Worm (Caenorhabditis elegans): ENCODE results near the gene hpo-34.

hpo-34 gene

DNA sequence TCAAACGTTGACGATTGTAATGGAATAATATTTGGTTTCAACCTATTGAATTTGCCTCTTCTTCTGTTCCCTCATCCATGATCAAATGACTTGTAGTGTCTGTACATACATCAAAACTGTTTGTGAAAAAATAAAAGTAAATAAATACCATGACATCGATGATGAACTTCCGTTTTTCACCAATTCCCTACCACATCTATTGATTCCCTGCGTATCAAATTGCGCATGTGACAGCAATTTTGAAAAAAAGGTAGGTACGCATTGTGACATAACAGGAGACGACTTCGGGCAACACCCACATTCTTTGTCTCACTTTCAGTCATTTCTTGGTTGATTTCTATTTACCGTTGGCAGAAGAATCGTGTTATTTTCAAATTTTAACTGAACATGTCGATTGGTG is 17.5 kb upstream of the hpo-34 start, which contains the start of gene C35C5.9:
Gene C35C5.9 (plus strand): TSS at position 161 of the 400 bp plus-strand sequence.
- no peak; the same call in 1 of the 2 replicates for TF ChIP-seq nhr-19 (GFP tag; conservative IDR thresholded peaks at IDR 0.05)
- TF ChIP-seq elt-3 (tag; optimal IDR thresholded peaks at IDR 0.05), result peak in 2 of 6 experiments; percentile 51 to 56
- TF ChIP-seq tbx-2 (tag; optimal IDR thresholded peaks at IDR 0.05), result peak; percentile 39
- TF ChIP-seq fkh-10 (GFP tag; optimal IDR thresholded peaks at IDR 0.05), result no peak
- TF ChIP-seq hlh-17 (GFP tag; optimal IDR thresholded peaks at IDR 0.05; ENCODE audit: borderline replicate concordance), result no peak
- peak; percentile 63 for TF ChIP-seq nhr-90 (tag; optimal IDR thresholded peaks at IDR 0.05; ENCODE audit: poor library complexity)
- no peak for TF ChIP-seq fkh-4 (tag; optimal IDR thresholded peaks at IDR 0.05; ENCODE audit: borderline replicate concordance)
- TF ChIP-seq snu-23 (GFP tag; optimal IDR thresholded peaks at IDR 0.05), result peak; percentile 67
- TF ChIP-seq mdl-1 (tag; optimal IDR thresholded peaks at IDR 0.05), result peak in 1 of 2 experiments; percentile 37
- no peak for TF ChIP-seq egl-13 (tag; optimal IDR thresholded peaks at IDR 0.05)
- no peak for TF ChIP-seq efl-1 (optimal IDR thresholded peaks at IDR 0.05)
- peak in 1 of 2 experiments; percentile 89 for TF ChIP-seq efl-1 (GFP tag; optimal IDR thresholded peaks at IDR 0.05 in 1 of 2)
- TF ChIP-seq blmp-1 (tag; optimal IDR thresholded peaks at IDR 0.05), result peak; percentile 66
- no peak for TF ChIP-seq unc-130 (tag; optimal IDR thresholded peaks at IDR 0.05)
- peak; percentile 89 for TF ChIP-seq nhr-85 (tag)
- TF ChIP-seq nhr-71 (tag; optimal IDR thresholded peaks at IDR 0.05), result peak; percentile 49
- no peak for TF ChIP-seq Y116A8C.19 (tag; optimal IDR thresholded peaks at IDR 0.05; ENCODE audit: borderline replicate concordance)
- TF ChIP-seq snpc-4 (tag; optimal IDR thresholded peaks at IDR 0.05), result no peak
- peak in 1 of 2 experiments; percentile 65 for TF ChIP-seq lin-35 (GFP tag; optimal IDR thresholded peaks at IDR 0.05)
- TF ChIP-seq dpl-1 (GFP tag; optimal IDR thresholded peaks at IDR 0.05), result peak in 1 of 3 experiments; percentile 10
- TF ChIP-seq nhr-20 (tag; optimal IDR thresholded peaks at IDR 0.05), result peak; percentile 81
- no peak for TF ChIP-seq lsy-2 (tag; optimal IDR thresholded peaks at IDR 0.05)
- TF ChIP-seq unc-86 (tag; optimal IDR thresholded peaks at IDR 0.05), result no peak
- no peak for TF ChIP-seq nhr-77 (tag; optimal IDR thresholded peaks at IDR 0.05)

DNA sequence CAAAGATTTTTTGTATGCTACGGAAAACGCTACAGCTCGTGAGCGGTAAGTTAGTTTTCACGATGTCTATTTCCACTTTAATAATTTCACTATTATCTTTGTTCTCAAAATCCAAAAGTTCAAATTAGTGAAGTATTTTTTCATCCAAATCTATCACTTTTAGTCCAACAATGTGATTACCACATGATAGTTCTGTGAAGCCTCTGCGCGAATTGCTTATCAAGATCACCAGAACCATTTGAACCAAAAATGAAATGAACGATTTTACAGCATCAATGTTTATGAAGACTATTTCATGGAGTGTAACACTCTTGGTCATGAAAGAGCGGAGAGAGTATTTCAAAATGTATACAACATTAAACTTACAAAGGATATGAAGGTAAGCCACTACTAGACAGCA is 15.6 kb upstream of the hpo-34 start:
- TF ChIP-seq elt-3 (tag; optimal IDR thresholded peaks at IDR 0.05) (peak in 2 of 6 experiments; percentile 11 to 73), isw-1 (GFP tag; IDR thresholded peaks at IDR 0.05) (no peak), nhr-85 (tag) (peak; percentile 13), lin-13 (GFP tag; optimal IDR thresholded peaks at IDR 0.05) (no peak), swsn-7 (tag; optimal IDR thresholded peaks at IDR 0.05) (no peak), C16A3.4 (tag; optimal IDR thresholded peaks at IDR 0.05) (no peak), efl-1 (optimal IDR thresholded peaks at IDR 0.05) (no peak), efl-1 (GFP tag; optimal IDR thresholded peaks at IDR 0.05 in 1 of 2) (peak in 1 of 2 experiments; percentile 18), hpl-2 (GFP tag; optimal IDR thresholded peaks at IDR 0.05) (no peak), nhr-76 (tag; optimal IDR thresholded peaks at IDR 0.05) (no peak), elt-2 (tag; optimal IDR thresholded peaks at IDR 0.05) (no peak), Y116A8C.19 (tag; optimal IDR thresholded peaks at IDR 0.05; ENCODE audit: borderline replicate concordance) (no peak), mef-2 (tag; optimal IDR thresholded peaks at IDR 0.05) (no peak), unc-62 (GFP tag; optimal IDR thresholded peaks at IDR 0.05) (no peak), C04F5.9 (tag; optimal IDR thresholded peaks at IDR 0.05) (no peak), nhr-20 (tag; optimal IDR thresholded peaks at IDR 0.05) (peak; percentile 52), ceh-8 (GFP tag; optimal IDR thresholded peaks at IDR 0.05) (no peak), hlh-4 (tag; optimal IDR thresholded peaks at IDR 0.05) (no peak), blmp-1 (tag; optimal IDR thresholded peaks at IDR 0.05) (peak; percentile 62), nhr-19 (GFP tag; conservative IDR thresholded peaks at IDR 0.05) (0 out of 2 replicates have a peak, but pooled peaks have one; percentile 35)

DNA sequence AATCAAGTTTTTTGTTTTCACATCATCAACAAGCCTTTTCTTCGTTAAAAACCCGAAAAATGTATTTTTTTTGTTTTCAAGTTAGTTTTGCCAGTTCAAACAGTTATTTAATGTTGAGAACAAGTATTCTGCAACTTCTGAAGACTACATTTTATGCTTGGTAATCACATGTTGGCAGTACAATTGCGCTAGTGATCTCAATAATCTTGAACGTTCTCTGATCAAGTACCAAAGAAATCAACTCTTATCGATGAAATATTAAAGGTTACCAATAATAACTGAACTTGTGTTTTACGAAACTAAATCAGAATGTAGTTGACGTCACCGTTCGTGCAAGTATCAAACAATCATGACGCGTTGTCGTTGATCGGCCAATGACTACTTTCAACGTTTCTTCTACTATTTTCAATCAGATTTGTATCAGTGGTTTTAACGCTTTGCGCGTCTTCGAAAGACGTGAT is 14.7 kb upstream of the hpo-34 start, which contains the start of gene C35C5.8:
Gene C35C5.8 (plus strand): TSS at position 51 of the 461 bp plus-strand sequence.
- TF ChIP-seq nhr-12 (tag; optimal IDR thresholded peaks at IDR 0.05) (no peak), elt-2 (tag; optimal IDR thresholded peaks at IDR 0.05) (no peak), ceh-88 (GFP tag; IDR thresholded peaks at IDR 0.05) (no peak), blmp-1 (tag; optimal IDR thresholded peaks at IDR 0.05) (peak; percentile 26), unc-98 (GFP tag; IDR thresholded peaks at IDR 0.05) (no peak), nhr-84 (tag; optimal IDR thresholded peaks at IDR 0.05) (no peak), jun-1 (tag; optimal IDR thresholded peaks at IDR 0.05) (no peak), nhr-19 (GFP tag; conservative IDR thresholded peaks at IDR 0.05) (peak; percentile 61), F16B12.6 (tag; optimal IDR thresholded peaks at IDR 0.05) (no peak), egl-13 (tag; optimal IDR thresholded peaks at IDR 0.05) (no peak), nhr-85 (tag) (peak; percentile 82), C34B4.2 (tag; optimal IDR thresholded peaks at IDR 0.05) (no peak), elt-3 (tag; optimal IDR thresholded peaks at IDR 0.05) (peak in 1 of 6 experiments; percentile 32), hlh-17 (GFP tag; optimal IDR thresholded peaks at IDR 0.05; ENCODE audit: borderline replicate concordance) (no peak), snu-23 (GFP tag; optimal IDR thresholded peaks at IDR 0.05) (peak; percentile 19), unc-86 (tag; optimal IDR thresholded peaks at IDR 0.05) (no peak), nhr-20 (tag; optimal IDR thresholded peaks at IDR 0.05) (peak; percentile 71), snpc-4 (tag; optimal IDR thresholded peaks at IDR 0.05) (no peak), nhr-11 (tag; optimal IDR thresholded peaks at IDR 0.05) (no peak), grh-1 (GFP tag; IDR thresholded peaks at IDR 0.05) (no peak), rnt-1 (tag; optimal IDR thresholded peaks at IDR 0.05) (no peak), nhr-90 (tag; optimal IDR thresholded peaks at IDR 0.05; ENCODE audit: poor library complexity) (no peak), lin-15B (tag; optimal IDR thresholded peaks at IDR 0.05) (no peak)

Measured in whole organism, L1 larva.